Worm (Caenorhabditis elegans): Measurements from ENCODE around the gene T04C12.8.

- no peak for TF ChIP-seq nhr-11 (tag; optimal IDR thresholded peaks at IDR 0.05)
- no peak for TF ChIP-seq unc-62 (GFP tag; optimal IDR thresholded peaks at IDR 0.05)
- TF ChIP-seq lin-39 (tag; optimal IDR thresholded peaks at IDR 0.05): no peak
- TF ChIP-seq nhr-12 (tag; optimal IDR thresholded peaks at IDR 0.05): no peak
- TF ChIP-seq nhr-25 (tag; optimal IDR thresholded peaks at IDR 0.05): no peak
- TF ChIP-seq R02D3.7 (tag; optimal IDR thresholded peaks at IDR 0.05): no peak
- no peak for TF ChIP-seq lsy-2 (tag; optimal IDR thresholded peaks at IDR 0.05)
These were observed 44.4 kb upstream of the T04C12.8 start, which contains the start of gene math-33 for ce11 chrV:11113607-11114006.

Measured in whole organism, L2 larva.